Fruit fly (Drosophila melanogaster) whole organism, adult: ENCODE data around the gene upSET.

Source experiments
- CG11617 ChIP-seq: fragments of 200-800 bp; sonication (Bioruptor generic); optimal IDR thresholded peaks from 2 replicates; lab custom pipeline; 2017; ENCODE audit warnings: mild to moderate bottlenecking, missing biosample characterization, missing genetic modification reagents, missing genetic modification characterization
- CG12768 ChIP-seq: fragments of 200-800 bp; sonication (Bioruptor generic); optimal IDR thresholded peaks from 2 replicates; lab custom pipeline; 2017; ENCODE audit warnings: missing biosample characterization, missing genetic modification characterization, mild to moderate bottlenecking, moderate library complexity, missing genetic modification reagents
- CG14711 ChIP-seq: fragments of 200-800 bp; sonication (Bioruptor generic); optimal IDR thresholded peaks from 2 replicates; lab custom pipeline; 2018; ENCODE audit warnings: missing biosample characterization, mild to moderate bottlenecking, missing genetic modification characterization, moderate library complexity
- CG1620 ChIP-seq: fragments of 200-800 bp; sonication (Bioruptor generic); optimal IDR thresholded peaks from 2 replicates; lab custom pipeline; 2016; ENCODE audit warnings: missing biosample characterization, missing genetic modification characterization
- CG33017 ChIP-seq: fragments of 200-800 bp; sonication (Bioruptor generic); optimal IDR thresholded peaks from 2 replicates; lab custom pipeline; 2018; ENCODE audit warnings: missing biosample characterization, mild to moderate bottlenecking, missing genetic modification characterization, moderate library complexity
- CG5204 ChIP-seq: fragments of 200-800 bp; sonication (Bioruptor generic); optimal IDR thresholded peaks from 2 replicates; lab custom pipeline; 2016; ENCODE audit warnings: missing biosample characterization, missing genetic modification characterization
- CG7045 ChIP-seq: fragments of 200-800 bp; sonication (Bioruptor generic); optimal IDR thresholded peaks from 2 replicates; lab custom pipeline; 2017; ENCODE audit warnings: missing biosample characterization, mild to moderate bottlenecking, missing genetic modification characterization
- CG7101 ChIP-seq: fragments of 200-800 bp; sonication (Bioruptor generic); optimal IDR thresholded peaks from 2 replicates; lab custom pipeline; 2018; ENCODE audit warnings: missing biosample characterization, mild to moderate bottlenecking, missing genetic modification characterization, moderate library complexity
- Clk ChIP-seq: fragments of 200-800 bp; sonication (Bioruptor generic); optimal IDR thresholded peaks from 2 replicates; lab custom pipeline; 2017; ENCODE audit warnings: missing biosample characterization, missing genetic modification characterization
- Crg-1 ChIP-seq: fragments of 200-800 bp; sonication (Bioruptor generic); optimal IDR thresholded peaks from 2 replicates; lab custom pipeline; 2016; ENCODE audit warnings: missing biosample characterization, missing genetic modification characterization
- Hr96 ChIP-seq: fragments of 200-800 bp; sonication (Bioruptor generic); optimal IDR thresholded peaks from 2 replicates; lab custom pipeline; 2016; ENCODE audit warnings: missing biosample characterization, missing genetic modification characterization
- Mnt ChIP-seq: fragments of 200-800 bp; sonication (Bioruptor generic); optimal IDR thresholded peaks from 2 replicates; lab custom pipeline; 2016; ENCODE audit warnings: missing biosample characterization, mild to moderate bottlenecking, missing genetic modification characterization
- bab1 ChIP-seq: fragments of 200-800 bp; sonication (Bioruptor generic); optimal IDR thresholded peaks from 3 replicates; lab custom pipeline; 2019; ENCODE audit warnings: missing biosample characterization, mild to moderate bottlenecking, missing genetic modification characterization, moderate library complexity
- cic ChIP-seq: fragments of 200-800 bp; sonication (Bioruptor generic); optimal IDR thresholded peaks from 2 replicates; lab custom pipeline; 2017; ENCODE audit warnings: missing biosample characterization, mild to moderate bottlenecking, missing genetic modification characterization, moderate library complexity
- cnc ChIP-seq, 2 experiments: fragments of >200 bp; optimal IDR thresholded peaks; 2 replicates each; lab custom pipeline; 2017
- kay ChIP-seq: fragments of 200-800 bp; sonication (Bioruptor generic); peaks from one replicate; lab custom pipeline; 2016; ENCODE audit warnings: missing biosample characterization, missing genetic modification characterization, borderline replicate concordance
- ovo ChIP-seq: fragments of 200-800 bp; sonication (Bioruptor generic); optimal IDR thresholded peaks from 2 replicates; lab custom pipeline; 2016; ENCODE audit warnings: missing biosample characterization, missing genetic modification characterization
- pad ChIP-seq: fragments of 200-800 bp; sonication (Bioruptor generic); optimal IDR thresholded peaks from 3 replicates; lab custom pipeline; 2017; ENCODE audit warnings: missing biosample characterization, missing genetic modification characterization, mild to moderate bottlenecking, moderate library complexity, missing genetic modification reagents
- tj ChIP-seq: fragments of 200-800 bp; sonication (Bioruptor generic); optimal IDR thresholded peaks from 3 replicates; lab custom pipeline; 2017; ENCODE audit warnings: missing biosample characterization, mild to moderate bottlenecking, missing genetic modification characterization, moderate library complexity
- toe ChIP-seq: fragments of 200-800 bp; sonication (Bioruptor generic); optimal IDR thresholded peaks from 2 replicates; lab custom pipeline; 2016; ENCODE audit warnings: missing biosample characterization, missing genetic modification characterization

The upSET gene

DNA sequence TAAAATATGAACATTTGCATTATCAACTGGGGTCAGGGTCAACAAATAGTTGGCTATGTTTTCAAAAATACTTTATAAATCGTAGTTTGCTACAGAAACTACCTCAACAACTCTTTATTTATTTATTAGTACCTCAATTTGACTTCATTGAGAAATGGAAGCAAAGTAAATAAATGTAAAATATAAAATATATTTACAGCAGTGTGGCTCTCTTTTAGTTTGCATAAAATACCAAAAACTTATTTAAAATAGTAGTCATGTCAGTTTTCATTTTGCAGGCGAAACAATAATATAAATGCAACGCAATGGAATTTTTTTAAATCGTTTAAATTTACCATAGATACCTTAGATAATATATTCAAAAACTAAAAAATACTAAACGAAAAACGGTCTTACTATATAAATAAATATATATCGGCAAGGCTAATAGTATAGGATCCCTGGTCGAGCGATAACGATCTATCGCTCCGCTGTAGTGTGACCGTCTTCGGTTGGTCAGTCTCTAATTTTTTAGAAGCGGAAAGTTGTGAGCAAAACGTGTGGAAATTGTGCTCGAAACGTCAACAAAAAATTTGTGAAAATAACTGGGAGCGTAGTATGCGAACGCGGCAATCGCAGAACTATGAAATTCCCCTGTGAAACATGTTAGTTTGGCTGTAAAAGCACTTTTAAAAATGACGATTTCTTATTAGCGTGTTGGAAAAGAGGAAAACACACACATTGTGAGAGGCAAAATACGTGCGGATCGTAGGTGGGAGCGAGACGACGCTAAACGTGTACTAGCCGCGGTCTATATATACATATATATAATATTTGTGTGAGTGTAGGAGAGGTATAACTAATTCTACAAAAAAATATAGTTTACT lies at the start of gene upSET, which contains the start of gene Nprl3:
Gene upSET, plus strand, starts transcription at position 470 of the 866 bp plus-strand sequence.
Gene Nprl3, minus strand, starts transcription at position 223 of the 866 bp plus-strand sequence.
- TF ChIP-seq CG12768 (GFP tag; lab: Kevin White, UChicago), result peak; percentile 13
- no peak for TF ChIP-seq cnc (optimal IDR thresholded peaks at IDR 0.05; lab: Kevin White, UChicago)
- no peak for TF ChIP-seq pad
- TF ChIP-seq CG11617 (GFP tag; lab: Kevin White, UChicago), result peak; percentile 36
- peak; percentile 7 for TF ChIP-seq bab1 (GFP tag; lab: Kevin White, UChicago)
- TF ChIP-seq CG14711 (tag; lab: Kevin White, UChicago), result peak; percentile 33
- peak; percentile 16 for TF ChIP-seq CG7101 (tag; lab: Kevin White, UChicago)
- peak; percentile 30 for TF ChIP-seq CG1620
- TF ChIP-seq Mnt, result peak; percentile 60
- TF ChIP-seq Hr96 (GFP tag; lab: Kevin White, UChicago), result peak; percentile 49

DNA sequence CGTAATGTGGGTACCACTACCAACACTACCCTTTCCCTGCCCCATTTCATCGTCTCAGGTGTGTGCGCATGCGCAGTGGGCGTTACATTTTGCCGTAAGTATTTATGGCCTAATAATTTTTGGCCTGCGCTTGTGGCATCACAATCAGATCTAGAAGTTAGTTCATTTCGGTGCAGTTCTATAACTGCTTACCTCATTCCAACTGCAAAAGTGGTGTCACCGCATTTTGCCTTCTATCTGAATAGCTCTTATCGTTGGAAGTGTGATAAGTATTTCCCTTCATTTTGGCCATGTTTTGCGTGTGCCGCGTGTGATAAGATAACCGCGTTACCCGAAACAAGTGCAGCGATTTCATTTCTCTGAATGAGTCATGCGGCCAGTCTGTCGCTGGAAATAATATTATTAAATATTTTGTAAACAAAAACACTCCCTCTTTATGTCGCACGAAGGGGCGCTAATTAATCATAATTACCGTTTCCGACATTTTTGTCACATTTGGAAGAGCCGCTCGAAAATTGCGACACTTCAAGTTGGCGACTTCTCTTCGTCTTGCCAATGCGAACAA lies 49.4 kb upstream of the upSET start:
- peak; percentile 5 for TF ChIP-seq tj
- no peak for TF ChIP-seq CG33017 (tag; lab: Kevin White, UChicago)
- peak; percentile 49 for TF ChIP-seq Mnt
- TF ChIP-seq ovo (GFP tag; lab: Kevin White, UChicago), result no peak
- no peak for TF ChIP-seq Clk (GFP tag; lab: Kevin White, UChicago)
- TF ChIP-seq kay (GFP tag; lab: Kevin White, UChicago), result peak; percentile 94

DNA sequence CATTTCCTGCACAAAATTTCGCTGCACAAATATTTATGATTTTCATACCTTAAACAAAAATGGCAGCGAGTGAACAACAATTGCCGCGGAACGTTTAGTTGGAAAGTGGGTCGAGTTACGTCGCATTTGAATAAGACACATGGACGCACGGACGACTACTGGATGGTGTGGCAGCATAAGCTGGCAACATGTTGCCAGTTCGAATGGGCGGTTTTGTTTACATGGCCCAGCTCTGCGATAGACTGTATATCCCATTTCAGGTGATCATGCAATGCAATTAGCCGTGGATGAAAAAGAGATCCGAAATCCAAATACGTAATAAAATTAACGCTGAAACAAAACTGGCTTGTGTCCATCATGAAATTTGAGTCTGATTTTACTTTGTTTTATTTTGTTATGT lies 45.3 kb upstream of the upSET start:
- TF ChIP-seq bab1 (GFP tag; lab: Kevin White, UChicago) (no peak), Clk (GFP tag; lab: Kevin White, UChicago) (no peak), kay (GFP tag; lab: Kevin White, UChicago) (no peak), CG7045 (no peak), cic (GFP tag; lab: Kevin White, UChicago) (no peak), Hr96 (GFP tag; lab: Kevin White, UChicago) (no peak)

DNA sequence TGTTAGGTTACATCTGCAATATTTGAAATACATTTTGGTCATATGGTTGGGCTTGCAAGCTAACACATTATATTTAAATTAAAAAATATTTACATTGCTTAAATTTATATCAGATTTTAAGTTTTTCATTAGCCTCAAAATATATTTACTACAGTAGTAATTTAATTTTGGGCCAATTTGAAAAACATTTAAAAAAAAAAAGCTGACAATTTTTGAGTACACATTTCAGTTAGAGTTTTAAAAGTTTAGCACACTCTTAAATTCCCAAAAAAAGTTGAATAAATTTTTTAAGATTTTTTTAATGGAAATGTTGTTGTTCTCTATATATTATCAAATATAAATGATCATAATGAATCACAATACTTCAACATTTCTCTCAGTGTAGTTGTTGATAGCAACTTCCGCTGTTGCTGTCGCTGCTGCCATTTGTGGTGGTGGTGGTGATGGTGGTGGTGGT lies 44.7 kb upstream of the upSET start:
- TF ChIP-seq CG33017 (tag; lab: Kevin White, UChicago), result no peak
- TF ChIP-seq CG1620, result no peak
- TF ChIP-seq kay (GFP tag; lab: Kevin White, UChicago), result no peak
- no peak for TF ChIP-seq cnc (optimal IDR thresholded peaks at IDR 0.05; lab: Kevin White, UChicago)
- no peak for TF ChIP-seq toe (GFP tag; lab: Kevin White, UChicago)
- no peak for TF ChIP-seq Hr96 (GFP tag; lab: Kevin White, UChicago)
- TF ChIP-seq bab1 (GFP tag; lab: Kevin White, UChicago), result peak; percentile 44
- TF ChIP-seq cic (GFP tag; lab: Kevin White, UChicago), result no peak
- TF ChIP-seq CG5204, result no peak
- TF ChIP-seq ovo (GFP tag; lab: Kevin White, UChicago), result no peak
- no peak for TF ChIP-seq Crg-1
- no peak for TF ChIP-seq CG7045
- TF ChIP-seq CG7101 (tag; lab: Kevin White, UChicago), result no peak
- peak; percentile 13 for TF ChIP-seq CG14711 (tag; lab: Kevin White, UChicago)
- TF ChIP-seq tj, result no peak
- TF ChIP-seq CG12768 (GFP tag; lab: Kevin White, UChicago), result no peak
- peak; percentile 3 for TF ChIP-seq CG11617 (GFP tag; lab: Kevin White, UChicago)
- no peak for TF ChIP-seq pad
- TF ChIP-seq Mnt, result no peak
- no peak for TF ChIP-seq Clk (GFP tag; lab: Kevin White, UChicago)

DNA sequence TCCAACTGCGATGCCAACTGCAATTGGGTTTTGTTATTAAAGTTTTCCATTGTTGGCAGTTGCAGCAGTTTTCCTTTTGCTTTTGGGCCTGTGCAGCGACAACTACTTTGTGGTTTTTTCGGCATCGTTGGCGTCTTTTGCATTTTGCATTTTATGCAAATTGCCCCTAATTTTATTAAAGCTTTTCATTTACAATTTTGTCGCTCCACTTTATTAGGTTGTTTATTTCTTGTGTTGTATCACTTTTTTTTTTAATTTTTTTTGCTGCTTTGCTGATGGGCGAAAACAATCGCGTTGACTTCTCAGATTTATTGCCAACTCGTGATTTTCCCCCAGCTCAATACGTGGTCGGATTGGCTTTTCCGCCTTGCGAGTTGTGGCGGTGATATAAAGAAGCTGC lies 44.1 kb upstream of the upSET start:
- no peak for TF ChIP-seq CG14711 (tag; lab: Kevin White, UChicago)
- peak; percentile 93 for TF ChIP-seq tj
- TF ChIP-seq CG5204, result no peak

DNA sequence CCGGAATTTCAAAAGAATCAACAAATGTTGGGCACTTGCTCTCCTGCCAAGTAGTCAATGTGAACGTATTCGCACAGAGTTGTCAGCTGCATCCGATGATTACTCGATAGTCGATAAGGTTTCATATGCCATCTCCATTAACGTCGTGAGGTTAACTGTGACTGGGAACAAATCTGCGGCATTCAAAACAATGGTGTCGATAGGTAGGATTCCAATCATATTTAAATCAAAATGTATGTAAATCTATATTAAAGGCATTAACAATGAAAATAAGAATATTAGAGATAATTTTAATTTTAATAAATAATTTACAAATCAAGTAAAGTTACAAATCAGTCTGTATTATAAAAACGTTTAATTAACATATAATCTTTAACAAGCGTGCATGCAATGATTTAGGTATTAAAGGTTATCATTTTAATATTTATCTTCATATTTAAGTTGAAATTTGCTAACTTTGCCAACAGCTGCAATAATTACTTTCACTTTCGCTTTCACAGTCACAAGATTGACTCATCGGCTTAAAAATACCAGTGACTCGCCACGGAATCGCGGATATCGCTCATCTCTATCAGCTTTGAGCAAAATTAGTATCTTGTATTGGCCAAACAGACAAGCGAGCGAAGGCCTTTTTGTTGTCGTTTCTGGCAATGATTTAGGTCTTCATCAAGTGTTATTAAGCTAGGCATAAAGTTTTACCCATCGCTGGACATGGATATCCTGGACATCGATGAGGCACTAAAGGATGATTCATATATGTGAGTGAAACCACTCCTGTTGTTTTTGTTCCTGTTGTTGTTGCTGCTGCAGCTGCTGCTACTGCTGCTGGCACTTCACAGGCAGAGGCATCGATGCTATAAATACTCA lies 37.1 kb upstream of the upSET start, which contains the start of the genes Meics, Nxf3 and ssp2:
Gene Meics, minus strand, starts transcription at position 68 of the 867 bp plus-strand sequence.
Gene Nxf3, plus strand, starts transcription at position 569 of the 867 bp plus-strand sequence.
Gene ssp2, plus strand, starts transcription at position 569 of the 867 bp plus-strand sequence.
- TF ChIP-seq Hr96 (GFP tag; lab: Kevin White, UChicago), result peak; percentile 52
- TF ChIP-seq CG12768 (GFP tag; lab: Kevin White, UChicago), result no peak
- no peak for TF ChIP-seq Mnt
- peak; percentile 29 for TF ChIP-seq CG5204
- no peak for TF ChIP-seq cic (GFP tag; lab: Kevin White, UChicago)
- peak; percentile 49 for TF ChIP-seq Crg-1
- TF ChIP-seq CG7101 (tag; lab: Kevin White, UChicago), result no peak
- no peak for TF ChIP-seq cnc (optimal IDR thresholded peaks at IDR 0.05; lab: Kevin White, UChicago)
- TF ChIP-seq kay (GFP tag; lab: Kevin White, UChicago), result peak; percentile 98
- TF ChIP-seq CG7045, result peak; percentile 64
- peak; percentile 28 for TF ChIP-seq CG1620
- TF ChIP-seq bab1 (GFP tag; lab: Kevin White, UChicago), result no peak
- no peak for TF ChIP-seq Clk (GFP tag; lab: Kevin White, UChicago)
- peak; percentile 24 for TF ChIP-seq tj
- peak; percentile 33 for TF ChIP-seq CG11617 (GFP tag; lab: Kevin White, UChicago)
- TF ChIP-seq toe (GFP tag; lab: Kevin White, UChicago), result peak; percentile 54
- no peak for TF ChIP-seq ovo (GFP tag; lab: Kevin White, UChicago)
- peak; percentile 16 for TF ChIP-seq CG33017 (tag; lab: Kevin White, UChicago)
- peak; percentile 90 for TF ChIP-seq CG14711 (tag; lab: Kevin White, UChicago)
- peak; percentile 27 for TF ChIP-seq pad
